Fruit fly (Drosophila melanogaster): Measurements from ENCODE around the gene mask.

The mask gene

DNA sequence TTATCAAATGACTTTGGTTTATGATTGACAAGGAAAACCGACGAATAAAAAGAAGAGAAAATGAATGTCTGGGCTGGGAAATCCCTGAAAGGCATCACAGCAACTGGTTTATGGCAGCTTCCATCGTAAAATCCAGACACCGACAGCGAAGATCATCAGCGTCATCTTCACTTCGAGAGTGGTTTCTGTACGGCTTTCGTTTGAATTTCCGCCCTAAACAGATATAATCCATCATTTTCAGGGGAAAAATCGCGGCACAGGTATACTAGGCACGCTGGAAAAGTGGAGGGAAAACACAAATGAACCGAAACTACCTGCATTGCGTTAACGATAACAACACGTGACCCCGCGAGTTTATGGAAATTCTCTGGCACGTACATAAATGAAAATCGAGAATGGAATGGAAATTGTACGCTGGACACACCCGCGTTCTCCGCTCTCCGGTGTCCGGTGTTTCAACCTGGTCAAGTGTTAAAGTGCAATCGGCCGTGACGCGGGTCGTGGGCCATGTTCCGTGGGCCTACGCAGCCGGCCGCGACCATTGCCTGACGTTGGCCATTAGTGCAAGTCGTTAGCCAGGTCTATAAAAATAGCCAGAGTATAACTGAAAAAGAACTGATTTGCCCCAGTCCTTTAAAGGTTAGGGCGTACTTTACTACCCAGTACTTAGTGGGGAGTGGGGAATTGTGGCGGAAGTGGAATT, 67.2 kb downstream of the mask start:
- TF ChIP-seq Myc (optimal IDR thresholded peaks at IDR 0.05) (no peak), Sin3A (optimal IDR thresholded peaks at IDR 0.05) (no peak), h (optimal IDR thresholded peaks at IDR 0.05) (no peak), psq (optimal IDR thresholded peaks at IDR 0.05) (no peak), ttk (optimal IDR thresholded peaks at IDR 0.05) (no peak), insv (optimal IDR thresholded peaks at IDR 0.05) (no peak)

DNA sequence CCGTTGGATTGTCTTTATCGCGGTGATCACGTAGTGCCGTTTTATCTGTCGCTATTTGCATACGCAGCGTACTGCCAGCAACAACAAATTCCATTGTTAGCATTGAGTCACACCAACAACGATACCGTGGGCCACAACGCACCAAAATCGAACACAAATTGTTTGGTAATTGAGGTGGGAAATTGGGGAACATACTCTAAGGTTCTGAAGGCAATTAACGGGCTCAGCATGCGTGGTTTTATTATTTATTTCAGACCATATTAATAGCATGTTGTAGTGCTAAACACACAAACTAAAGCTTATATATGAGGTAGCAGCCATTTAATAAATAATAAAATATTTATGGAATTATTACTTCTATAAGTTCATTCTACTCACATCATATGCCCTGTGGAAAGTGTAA, 68.2 kb downstream of the mask start:
- TF ChIP-seq ttk (optimal IDR thresholded peaks at IDR 0.05) (no peak), Sin3A (optimal IDR thresholded peaks at IDR 0.05) (no peak), psq (optimal IDR thresholded peaks at IDR 0.05) (no peak), insv (optimal IDR thresholded peaks at IDR 0.05) (no peak), Myc (optimal IDR thresholded peaks at IDR 0.05) (no peak), h (optimal IDR thresholded peaks at IDR 0.05) (no peak)

DNA sequence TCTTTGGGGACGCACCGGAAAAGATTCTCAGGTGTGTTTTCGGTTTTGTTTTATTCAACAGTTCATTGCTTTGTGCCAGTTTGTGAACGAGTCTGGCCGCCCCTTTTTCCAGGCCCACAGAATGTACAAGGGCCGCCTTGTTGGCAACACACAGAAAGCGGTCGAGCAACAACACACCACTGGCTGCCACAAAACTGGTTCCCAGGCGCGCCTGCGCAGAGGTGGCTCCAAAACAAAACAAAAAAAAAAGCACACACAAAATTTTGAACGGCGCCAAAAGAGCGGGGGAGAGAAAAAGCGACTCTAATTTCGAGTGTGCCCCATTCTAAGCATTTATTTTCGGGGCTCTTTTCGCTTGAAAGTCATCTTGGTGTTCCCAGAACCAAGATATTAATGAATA, 68.8 kb downstream of the mask start:
- TF ChIP-seq insv (optimal IDR thresholded peaks at IDR 0.05), result no peak
- no peak for TF ChIP-seq psq (optimal IDR thresholded peaks at IDR 0.05)
- no peak for TF ChIP-seq Sin3A (optimal IDR thresholded peaks at IDR 0.05)
- no peak for TF ChIP-seq h (optimal IDR thresholded peaks at IDR 0.05)
- no peak for TF ChIP-seq Myc (optimal IDR thresholded peaks at IDR 0.05)
- no peak for TF ChIP-seq ttk (optimal IDR thresholded peaks at IDR 0.05)
